Worm (Caenorhabditis elegans) whole organism, mixed stage, embryonic: Measurements from ENCODE around the gene smg-3.

Experiments used
- elt-1 ChIP-seq: sonication (generic microtip); optimal IDR thresholded peaks from 2 replicates; lab custom pipeline; 2017; ENCODE audit warnings: missing genetic modification characterization, mild to moderate bottlenecking, missing compliant biosample characterization, antibody characterized with exemption, moderate library complexity, borderline replicate concordance; ENCODE audit not compliant: insufficient read depth
- elt-3 ChIP-seq: fragments of 150-350 bp; optimal IDR thresholded peaks from 2 replicates; lab custom pipeline; 2014; ENCODE audit warnings: missing biosample characterization, missing genetic modification characterization
- lin-13 ChIP-seq: fragments of 150-350 bp; optimal IDR thresholded peaks from 2 replicates; lab custom pipeline; 2014; ENCODE audit warnings: missing biosample characterization, missing genetic modification characterization
- lsy-2 ChIP-seq: fragments of 150-350 bp; optimal IDR thresholded peaks from 2 replicates; lab custom pipeline; 2014; ENCODE audit warnings: missing biosample characterization, missing genetic modification characterization
- mep-1 ChIP-seq: fragments of 150-350 bp; optimal IDR thresholded peaks from 2 replicates; lab custom pipeline; 2017; ENCODE audit warnings: missing biosample characterization, missing genetic modification reagents, missing genetic modification characterization, inconsistent platforms
- tbx-8 ChIP-seq: fragments of 200-800 bp; sonication (Bioruptor generic); optimal IDR thresholded peaks from 2 replicates; lab custom pipeline; 2018; ENCODE audit warnings: mild to moderate bottlenecking, missing genetic modification characterization, moderate library complexity, missing compliant biosample characterization
- unc-62 ChIP-seq: fragments of 150-350 bp; optimal IDR thresholded peaks from 2 replicates; lab custom pipeline; 2014; ENCODE audit warnings: missing biosample characterization, missing genetic modification reagents, missing genetic modification characterization

DNA sequence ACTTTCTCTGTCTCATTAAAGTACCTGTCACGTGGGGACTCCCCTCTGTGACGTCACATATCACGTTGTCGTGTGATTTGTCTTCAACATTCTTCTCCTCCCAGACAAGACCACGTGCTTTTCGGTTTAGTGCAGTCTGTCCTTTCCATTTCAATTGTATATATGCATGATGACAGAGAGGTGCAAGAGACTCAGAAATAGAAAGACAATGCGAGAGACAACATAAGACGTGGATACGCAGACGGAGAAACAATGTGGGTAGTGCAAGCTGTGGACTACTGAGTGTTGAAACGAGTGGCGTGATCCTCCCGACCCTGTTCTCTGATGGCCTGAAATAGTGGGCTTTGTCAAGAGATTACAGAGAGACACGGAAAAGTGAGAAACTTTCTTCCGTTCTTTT, 36.1 kb downstream of the smg-3 start:
- TF ChIP-seq lsy-2 (tag; lab: Kevin White, UChicago) (peak; percentile 39), elt-3 (tag; lab: Kevin White, UChicago) (peak; percentile 61), elt-1 (tag; lab: Kevin White, UChicago) (no peak), mep-1 (peak; percentile 20), lin-13 (tag; lab: Kevin White, UChicago) (peak; percentile 22), tbx-8 (no peak), unc-62 (GFP tag; lab: Kevin White, UChicago) (peak; percentile 78)
